Worm (Caenorhabditis elegans): Measurements from ENCODE around the gene F13E9.5.
A peak's percentile ranks its signal among the peaks of the same experiment; 100 is the strongest.

F13E9.5 gene

ce11 chrIV:10858300-10859016 lies 25.7 kb downstream of the F13E9.5 start, which contains the start of the genes T11G6.2 and hars-1:
TSS of gene T11G6.2 (minus strand) at chrIV:10858496.
TSS of gene hars-1 (plus strand) at chrIV:10858957.
- TF ChIP-seq nhr-10 (tag; optimal IDR thresholded peaks at IDR 0.05) = no peak
- no peak for TF ChIP-seq skn-1 (tag; optimal IDR thresholded peaks at IDR 0.05)
- TF ChIP-seq ztf-11 (tag; optimal IDR thresholded peaks at IDR 0.05) = no peak
- no peak for TF ChIP-seq egl-27 (tag; optimal IDR thresholded peaks at IDR 0.05)
- TF ChIP-seq sma-3 (GFP tag; optimal IDR thresholded peaks at IDR 0.05) = no peak
- TF ChIP-seq unc-55 (GFP tag; optimal IDR thresholded peaks at IDR 0.05) = peak; percentile 47
- TF ChIP-seq fos-1 (tag; optimal IDR thresholded peaks at IDR 0.05) = peak; percentile 88
- TF ChIP-seq unc-39 (tag; optimal IDR thresholded peaks at IDR 0.05) = no peak
- no peak for TF ChIP-seq snpc-4 (tag; optimal IDR thresholded peaks at IDR 0.05)
- TF ChIP-seq ZK546.5 (tag; optimal IDR thresholded peaks at IDR 0.05) = no peak
- TF ChIP-seq blmp-1 (tag; optimal IDR thresholded peaks at IDR 0.05; ENCODE audit: insufficient read depth) = no peak
- no peak for TF ChIP-seq F13H6.1 (tag; optimal IDR thresholded peaks at IDR 0.05)
- no peak for TF ChIP-seq nhr-11 (tag; optimal IDR thresholded peaks at IDR 0.05)
- no peak for TF ChIP-seq elt-3 (tag; optimal IDR thresholded peaks at IDR 0.05)
- TF ChIP-seq mab-5 (tag; optimal IDR thresholded peaks at IDR 0.05) = no peak
- TF ChIP-seq R02D3.7 (tag; optimal IDR thresholded peaks at IDR 0.05) = no peak
- no peak for TF ChIP-seq ama-1 (optimal IDR thresholded peaks at IDR 0.05)
- peak; percentile 64 for TF ChIP-seq crh-2 (tag; optimal IDR thresholded peaks at IDR 0.05)
- peak; percentile 31 for TF ChIP-seq C34F6.9 (tag; optimal IDR thresholded peaks at IDR 0.05)
- TF ChIP-seq aly-2 (tag; optimal IDR thresholded peaks at IDR 0.05) = no peak
- TF ChIP-seq dmd-4 (tag; optimal IDR thresholded peaks at IDR 0.05) = no peak
- peak in 1 of 2 experiments; percentile 32 for TF ChIP-seq lsy-2 (tag; optimal IDR thresholded peaks at IDR 0.05)
- no peak for TF ChIP-seq nhr-21 (tag; optimal IDR thresholded peaks at IDR 0.05)
- no peak for TF ChIP-seq ztf-1 (GFP tag; conservative IDR thresholded peaks at IDR 0.05)
- TF ChIP-seq nhr-237 (tag; optimal IDR thresholded peaks at IDR 0.05) = no peak
- TF ChIP-seq nhr-129 (tag; optimal IDR thresholded peaks at IDR 0.05) = peak; percentile 63
- no peak for TF ChIP-seq mdl-1 (tag; optimal IDR thresholded peaks at IDR 0.05)
- no peak for TF ChIP-seq sma-9 (GFP tag; optimal IDR thresholded peaks at IDR 0.05)
- no peak for TF ChIP-seq sma-9 (tag; optimal IDR thresholded peaks at IDR 0.05)

- no peak for TF ChIP-seq F13H6.1 (tag; optimal IDR thresholded peaks at IDR 0.05)
- TF ChIP-seq crh-2 (tag; optimal IDR thresholded peaks at IDR 0.05) = no peak
- no peak for TF ChIP-seq ceh-82 (tag; optimal IDR thresholded peaks at IDR 0.05)
- TF ChIP-seq nhr-6 (tag; optimal IDR thresholded peaks at IDR 0.05) = no peak
- TF ChIP-seq ZK546.5 (tag; optimal IDR thresholded peaks at IDR 0.05) = no peak
- TF ChIP-seq nhr-12 (tag; optimal IDR thresholded peaks at IDR 0.05) = no peak
- TF ChIP-seq unc-55 (GFP tag; optimal IDR thresholded peaks at IDR 0.05) = no peak
- TF ChIP-seq egl-27 (tag; optimal IDR thresholded peaks at IDR 0.05) = no peak
- TF ChIP-seq dmd-4 (tag; optimal IDR thresholded peaks at IDR 0.05) = no peak
- no peak for TF ChIP-seq ama-1 (optimal IDR thresholded peaks at IDR 0.05)
- TF ChIP-seq nhr-237 (tag; optimal IDR thresholded peaks at IDR 0.05) = no peak
- TF ChIP-seq peb-1 (tag; optimal IDR thresholded peaks at IDR 0.05) = no peak
- no peak for TF ChIP-seq skn-1 (tag; optimal IDR thresholded peaks at IDR 0.05)
- no peak for TF ChIP-seq R02D3.7 (tag; optimal IDR thresholded peaks at IDR 0.05)
- TF ChIP-seq ztf-4 (tag; optimal IDR thresholded peaks at IDR 0.05) = no peak
- TF ChIP-seq nhr-77 (tag; optimal IDR thresholded peaks at IDR 0.05) = no peak
These were observed 28.2 kb downstream of the F13E9.5 start for ce11 chrIV:10855946-10856345.

- TF ChIP-seq sma-9 (GFP tag; optimal IDR thresholded peaks at IDR 0.05) = no peak
- TF ChIP-seq sma-9 (tag; optimal IDR thresholded peaks at IDR 0.05) = no peak
- no peak for TF ChIP-seq egl-27 (tag; optimal IDR thresholded peaks at IDR 0.05)
- TF ChIP-seq ztf-1 (GFP tag; conservative IDR thresholded peaks at IDR 0.05) = no peak
- TF ChIP-seq nhr-25 (tag; optimal IDR thresholded peaks at IDR 0.05) = peak; percentile 25
These were observed 29.1 kb downstream of the F13E9.5 start, which contains the start of gene T11G6.3 for ce11 chrIV:10855049-10855448. TSS of gene T11G6.3 (minus strand) at chrIV:10855237.

- TF ChIP-seq fos-1 (tag; optimal IDR thresholded peaks at IDR 0.05) = no peak
- no peak for TF ChIP-seq nhr-77 (tag; optimal IDR thresholded peaks at IDR 0.05)
- no peak for TF ChIP-seq snpc-4 (tag; optimal IDR thresholded peaks at IDR 0.05)
- TF ChIP-seq Y55F3AM.14 (GFP tag; optimal IDR thresholded peaks at IDR 0.05) = no peak
These were observed 30.1 kb downstream of the F13E9.5 start for ce11 chrIV:10854042-10854441.
